Worm (Caenorhabditis elegans) whole organism, L4/young adult: Measurements from ENCODE around the gene swt-2.

Source experiments
- W03F9.2 ChIP-seq: fragments of 150-350 bp; optimal IDR thresholded peaks from 2 replicates; lab custom pipeline; 2014; ENCODE audit warnings: missing biosample characterization, missing genetic modification characterization
- dao-5 ChIP-seq: sonication (generic microtip); optimal IDR thresholded peaks from 2 replicates; lab custom pipeline; 2016; ENCODE audit warnings: missing genotype, missing genetic modification characterization, moderate library complexity, missing compliant biosample characterization
- him-1 ChIP-seq: sonication (generic microtip); optimal IDR thresholded peaks from 2 replicates; lab custom pipeline; 2016; ENCODE audit warnings: missing genotype, missing genetic modification reagents, missing genetic modification characterization, missing compliant biosample characterization

The swt-2 gene

ce11 chrV:7553873-7554362 lies 24.0 kb downstream of the swt-2 start, which contains the start of gene ttr-10:
Gene ttr-10 (minus strand): TSS chrV:7553923.
- TF ChIP-seq him-1 (tag; lab: Kevin White, UChicago) (no peak), W03F9.2 (no peak), dao-5 (tag; lab: Kevin White, UChicago) (no peak)

ce11 chrV:7555875-7556274 lies 25.9 kb downstream of the swt-2 start:
- TF ChIP-seq W03F9.2 (no peak), dao-5 (tag; lab: Kevin White, UChicago) (no peak), him-1 (tag; lab: Kevin White, UChicago) (no peak)

ce11 chrV:7558693-7559092 lies 28.8 kb downstream of the swt-2 start, which contains the start of gene ets-7:
Gene ets-7 (minus strand): TSS chrV:7558793.
- TF ChIP-seq him-1 (tag; lab: Kevin White, UChicago): no peak
- no peak for TF ChIP-seq dao-5 (tag; lab: Kevin White, UChicago)

ce11 chrV:7562947-7563346 lies 33.0 kb downstream of the swt-2 start, which contains the start of gene F19F10.1:
Gene F19F10.1 (plus strand): TSS chrV:7563247.
- TF ChIP-seq W03F9.2 (no peak), him-1 (tag; lab: Kevin White, UChicago) (no peak), dao-5 (tag; lab: Kevin White, UChicago) (no peak)

- TF ChIP-seq him-1 (tag; lab: Kevin White, UChicago) (no peak), W03F9.2 (no peak), dao-5 (tag; lab: Kevin White, UChicago) (no peak)
These were observed 40.4 kb downstream of the swt-2 start, which contains the start of gene clec-212 for ce11 chrV:7570290-7570689. Gene clec-212 (minus strand): TSS chrV:7570390.

ce11 chrV:7570955-7571354 lies 41.0 kb downstream of the swt-2 start, which contains the start of gene F19F10.14:
Gene F19F10.14 (minus strand): TSS chrV:7571055.
- TF ChIP-seq him-1 (tag; lab: Kevin White, UChicago) (no peak), W03F9.2 (no peak), dao-5 (tag; lab: Kevin White, UChicago) (no peak)

ce11 chrV:7575563-7575962 lies 45.6 kb downstream of the swt-2 start, which contains the start of the genes snu-66 and ints-9:
Gene snu-66 (minus strand): TSS chrV:7575670.
Gene ints-9 (plus strand): TSS chrV:7575802.
- no peak for TF ChIP-seq dao-5 (tag; lab: Kevin White, UChicago)
- TF ChIP-seq W03F9.2: no peak
- no peak for TF ChIP-seq him-1 (tag; lab: Kevin White, UChicago)

ce11 chrV:7580378-7580777 lies 50.4 kb downstream of the swt-2 start, which contains the start of gene ets-6:
Gene ets-6 (minus strand): TSS chrV:7580546.
- no peak for TF ChIP-seq him-1 (tag; lab: Kevin White, UChicago)
- peak; percentile 28 for TF ChIP-seq W03F9.2
